Worm (Caenorhabditis elegans) whole organism, L4 larva: ENCODE results near the gene F22H10.1.

ENCODE experiments used
- arid-1 ChIP-seq: fragments of 200-800 bp; sonication (Bioruptor generic); conservative IDR thresholded peaks from 2 replicates; pipeline ENCODE4 v1.3.6; 2022; ENCODE audit warnings: missing genetic modification reagents, missing genetic modification characterization, missing compliant biosample characterization
- nhr-10 ChIP-seq: fragments of 150-350 bp; optimal IDR thresholded peaks from 2 replicates; lab custom pipeline; 2014; ENCODE audit warnings: missing biosample characterization, missing genetic modification characterization
- nhr-76 ChIP-seq: fragments of 150-350 bp; optimal IDR thresholded peaks from 2 replicates; lab custom pipeline; 2014; ENCODE audit warnings: missing biosample characterization, missing genetic modification characterization
- pqm-1 ChIP-seq: sonication (generic microtip); optimal IDR thresholded peaks from 2 replicates; lab custom pipeline; 2017; ENCODE audit warnings: missing biosample characterization, missing genetic modification characterization
- snpc-4 ChIP-seq: fragments of 150-350 bp; optimal IDR thresholded peaks from 2 replicates; lab custom pipeline; 2014; ENCODE audit warnings: missing biosample characterization, missing genetic modification characterization
- unc-39 ChIP-seq: sonication (generic microtip); optimal IDR thresholded peaks from 2 replicates; lab custom pipeline; 2017; ENCODE audit warnings: missing biosample characterization, missing genetic modification characterization

- TF ChIP-seq pqm-1 (tag; lab: Kevin White, UChicago) (peak; percentile 73), nhr-76 (no peak), arid-1 (GFP tag; lab: Robert Waterston, UW) (no peak), unc-39 (no peak), nhr-10 (tag; lab: Kevin White, UChicago) (no peak), snpc-4 (no peak)
Observed at ce11 chrX:16677672-16678071, 24.6 kb upstream of the F22H10.1 start, which contains the start of gene F22H10.3.
